Fruit fly (Drosophila melanogaster): ENCODE data around the gene CG2938.

CG2938 gene

DNA sequence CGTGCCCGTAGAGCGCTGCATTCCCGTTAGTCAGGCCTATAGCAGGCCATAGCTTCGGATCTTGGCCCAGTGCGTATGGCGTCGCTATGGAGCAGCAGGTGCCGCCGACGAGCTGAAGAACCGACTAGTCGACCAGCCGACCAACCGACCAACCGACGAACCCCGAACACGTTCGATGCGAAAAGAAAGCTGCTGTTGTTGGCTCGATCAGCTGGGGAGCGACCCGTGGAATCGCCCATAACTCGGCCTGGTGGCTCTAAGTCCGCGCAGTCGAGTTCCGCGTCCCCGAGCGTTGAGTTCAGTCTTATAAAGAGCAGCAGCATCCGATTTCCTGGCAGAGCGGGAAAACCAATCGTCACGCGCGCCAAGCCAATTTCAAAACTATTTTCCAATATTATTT is 52.4 kb downstream of the CG2938 start, which contains the start of gene CG15239:
TSS of gene CG15239 (plus strand) at position 265 of the 400 bp plus-strand sequence.
- TF ChIP-seq otp (GFP tag; IDR thresholded peaks at IDR 0.05), result no peak
- TF ChIP-seq Taf1 (GFP tag; IDR thresholded peaks at IDR 0.05), result no peak
- peak; percentile 5 for TF ChIP-seq CG12769 (tag; optimal IDR thresholded peaks at IDR 0.05)
- TF ChIP-seq CG14050 (GFP tag; IDR thresholded peaks at IDR 0.05), result no peak
- no peak for TF ChIP-seq prd (optimal IDR thresholded peaks at IDR 0.05)
- 0 out of 3 replicates have a peak, but pooled peaks have one; percentile 5 for TF ChIP-seq prd (GFP tag; IDR thresholded peaks at IDR 0.05)
- TF ChIP-seq bcd (GFP tag; optimal IDR thresholded peaks at IDR 0.05), result no peak
- no peak for TF ChIP-seq sim (GFP tag; IDR thresholded peaks at IDR 0.05)
- TF ChIP-seq zfh2 (GFP tag; optimal IDR thresholded peaks at IDR 0.05), result no peak
- TF ChIP-seq CG4360 (GFP tag; IDR thresholded peaks at IDR 0.05), result no peak
- TF ChIP-seq schlank (tag; optimal IDR thresholded peaks at IDR 0.05), result no peak
- TF ChIP-seq disco-r (GFP tag; optimal IDR thresholded peaks at IDR 0.05), result no peak
- TF ChIP-seq pfk (GFP tag; optimal IDR thresholded peaks at IDR 0.05), result no peak
- TF ChIP-seq lmd (GFP tag; IDR thresholded peaks at IDR 0.05), result no peak
- TF ChIP-seq chm (GFP tag; IDR thresholded peaks at IDR 0.05), result no peak
- TF ChIP-seq pan (optimal IDR thresholded peaks at IDR 0.05), result no peak
- TF ChIP-seq pan (GFP tag; optimal IDR thresholded peaks at IDR 0.05 in 1 of 2, IDR thresholded peaks at IDR 0.05 in 1 of 2), result no peak
- TF ChIP-seq Deaf1 (tag; optimal IDR thresholded peaks at IDR 0.05), result peak; percentile 71
- TF ChIP-seq CG17328 (GFP tag; IDR thresholded peaks at IDR 0.05), result no peak
- no peak for TF ChIP-seq CG6791 (GFP tag; IDR thresholded peaks at IDR 0.05; ENCODE audit: partially characterized antibody)
- no peak for TF ChIP-seq NK7.1 (GFP tag; optimal IDR thresholded peaks at IDR 0.05)
- peak; percentile 28 for TF ChIP-seq Med (GFP tag)
- no peak for TF ChIP-seq CG10959 (GFP tag; IDR thresholded peaks at IDR 0.05)
- TF ChIP-seq CG5180 (GFP tag; optimal IDR thresholded peaks at IDR 0.05), result peak; percentile 97
- TF ChIP-seq zen2 (GFP tag; IDR thresholded peaks at IDR 0.05; ENCODE audit: partially characterized antibody), result 0 out of 3 replicates have a peak, but pooled peaks have one; percentile 21
- no peak for TF ChIP-seq Hmr (GFP tag; optimal IDR thresholded peaks at IDR 0.05)
- TF ChIP-seq lilli (GFP tag; optimal IDR thresholded peaks at IDR 0.05), result no peak

Data from whole organism, embryonic.